Worm (Caenorhabditis elegans): ENCODE measurements around the gene W03C9.2.

Gene W03C9.2

ce11 chrII:11967507-11968127, 5.4 kb downstream of the W03C9.2 start, which contains the start of gene W03C9.5 (continued):
- no peak for TF ChIP-seq nhr-11 (tag; optimal IDR thresholded peaks at IDR 0.05)
- peak; percentile 100 for TF ChIP-seq ceh-31 (tag; optimal IDR thresholded peaks at IDR 0.05)
- TF ChIP-seq ahr-1 (tag; optimal IDR thresholded peaks at IDR 0.05) = peak; percentile 95
- TF ChIP-seq unc-86 (tag; optimal IDR thresholded peaks at IDR 0.05) = peak; percentile 94
- TF ChIP-seq syd-9 (tag; optimal IDR thresholded peaks at IDR 0.05) = peak; percentile 91
- peak; percentile 80 for TF ChIP-seq nfya-1 (tag; optimal IDR thresholded peaks at IDR 0.05)
- TF ChIP-seq T23F11.4 (GFP tag; optimal IDR thresholded peaks at IDR 0.05) = peak; percentile 62
- TF ChIP-seq unc-42 (tag; optimal IDR thresholded peaks at IDR 0.05) = peak; percentile 92
- peak; percentile 97 for TF ChIP-seq hlh-8 (tag; optimal IDR thresholded peaks at IDR 0.05)
- peak; percentile 99 for TF ChIP-seq tbx-2 (tag; optimal IDR thresholded peaks at IDR 0.05)
- TF ChIP-seq eyg-1 (tag; optimal IDR thresholded peaks at IDR 0.05) = peak; percentile 90
- peak; percentile 97 for TF ChIP-seq mec-3 (tag; optimal IDR thresholded peaks at IDR 0.05; ENCODE audit: borderline replicate concordance)
- peak; percentile 69 for TF ChIP-seq pha-2 (tag; optimal IDR thresholded peaks at IDR 0.05)
- peak; percentile 98 for TF ChIP-seq F13H6.1 (tag; optimal IDR thresholded peaks at IDR 0.05)
- peak; percentile 63 for TF ChIP-seq C38D4.7 (GFP tag; optimal IDR thresholded peaks at IDR 0.05)
- TF ChIP-seq ceh-14 (tag; optimal IDR thresholded peaks at IDR 0.05) = peak; percentile 98
- peak; percentile 73 for TF ChIP-seq fkh-6 (tag; optimal IDR thresholded peaks at IDR 0.05)
- peak; percentile 98 for TF ChIP-seq pqm-1 (tag; optimal IDR thresholded peaks at IDR 0.05)
- TF ChIP-seq ama-1 (optimal IDR thresholded peaks at IDR 0.05) = no peak
- TF ChIP-seq ztf-16 (tag; optimal IDR thresholded peaks at IDR 0.05) = peak; percentile 88
- peak; percentile 28 for TF ChIP-seq ceh-48 (tag; optimal IDR thresholded peaks at IDR 0.05)
- TF ChIP-seq hlh-30 (tag; optimal IDR thresholded peaks at IDR 0.05; ENCODE audit: insufficient read depth) = peak; percentile 99
- TF ChIP-seq rnt-1 (tag; optimal IDR thresholded peaks at IDR 0.05) = peak; percentile 99
- TF ChIP-seq che-1 (tag; optimal IDR thresholded peaks at IDR 0.05) = peak; percentile 62
- no peak for TF ChIP-seq elt-4 (tag; optimal IDR thresholded peaks at IDR 0.05)
- TF ChIP-seq odd-2 (tag; optimal IDR thresholded peaks at IDR 0.05) = no peak
- 0 out of 2 replicates have a peak, but pooled peaks have one; percentile 18 for TF ChIP-seq sox-2 (GFP tag; IDR thresholded peaks at IDR 0.05)

DNA sequence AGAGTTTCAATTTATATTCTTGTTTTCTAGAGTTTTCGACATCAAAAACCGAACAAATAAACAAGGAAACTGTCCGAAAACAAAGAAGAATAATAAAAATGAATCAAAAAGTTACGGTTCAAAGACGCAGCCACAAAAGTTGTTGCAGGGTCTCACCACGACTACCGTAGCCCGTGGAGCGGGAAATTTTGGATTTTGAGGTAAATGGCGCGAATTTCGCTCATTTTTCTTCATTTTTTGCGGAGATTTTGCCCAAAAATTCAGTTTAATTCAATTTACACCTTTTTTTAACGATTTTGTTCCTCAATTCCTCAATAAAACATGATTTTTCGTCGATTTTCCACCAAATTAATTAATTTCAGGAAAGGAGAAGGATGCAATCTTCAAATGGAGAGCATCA, 6.1 kb downstream of the W03C9.2 start, which contains the start of gene mex-1:
Gene mex-1 (plus strand): TSS at position 363 of the 400 bp plus-strand sequence.
- no peak for TF ChIP-seq pros-1 (tag; optimal IDR thresholded peaks at IDR 0.05)
- no peak for TF ChIP-seq ceh-31 (tag; optimal IDR thresholded peaks at IDR 0.05)
- no peak for TF ChIP-seq unc-86 (tag; optimal IDR thresholded peaks at IDR 0.05)
- no peak for TF ChIP-seq unc-55 (GFP tag; optimal IDR thresholded peaks at IDR 0.05)
- TF ChIP-seq sox-4 (tag; optimal IDR thresholded peaks at IDR 0.05) = no peak
- no peak for TF ChIP-seq hlh-13 (GFP tag; optimal IDR thresholded peaks at IDR 0.05)

ce11 chrII:11969033-11969432, 6.9 kb downstream of the W03C9.2 start:
- no peak for TF ChIP-seq ceh-45 (GFP tag; IDR thresholded peaks at IDR 0.05)
- no peak for TF ChIP-seq ttx-3 (tag; optimal IDR thresholded peaks at IDR 0.05)
- TF ChIP-seq lim-6 (tag; optimal IDR thresholded peaks at IDR 0.05) = no peak
- no peak for TF ChIP-seq sox-2 (GFP tag; IDR thresholded peaks at IDR 0.05)
- no peak for TF ChIP-seq madf-2 (tag; optimal IDR thresholded peaks at IDR 0.05)
- no peak for TF ChIP-seq T23F11.4 (GFP tag; optimal IDR thresholded peaks at IDR 0.05)
- no peak for TF ChIP-seq pax-1 (tag; optimal IDR thresholded peaks at IDR 0.05)
- no peak for TF ChIP-seq eyg-1 (tag; optimal IDR thresholded peaks at IDR 0.05)
- TF ChIP-seq lin-11 (tag; optimal IDR thresholded peaks at IDR 0.05) = no peak
- TF ChIP-seq hlh-15 (tag; optimal IDR thresholded peaks at IDR 0.05) = no peak
- TF ChIP-seq ceh-31 (tag; optimal IDR thresholded peaks at IDR 0.05) = no peak
